Fruit fly (Drosophila melanogaster): ENCODE measurements around the gene Tm2.
A peak's percentile ranks its signal among the peaks of the same experiment; 100 is the strongest.

Gene Tm2

dm6 chr3R:15275158-15275623 lies 34.8 kb upstream of the Tm2 start, which contains the start of the genes Cp190 and CG4338 (continued):
- TF ChIP-seq tin (GFP tag; optimal IDR thresholded peaks at IDR 0.05) (peak; percentile 98), ase (GFP tag; IDR thresholded peaks at IDR 0.05) (peak; percentile 90), ssp (GFP tag; IDR thresholded peaks at IDR 0.05) (peak; percentile 91), Hr51 (GFP tag; optimal IDR thresholded peaks at IDR 0.05) (peak; percentile 94 to 98), CG4854 (GFP tag; optimal IDR thresholded peaks at IDR 0.05) (peak; percentile 91), CG11398 (GFP tag; optimal IDR thresholded peaks at IDR 0.05) (peak; percentile 74), Dip3 (GFP tag; optimal IDR thresholded peaks at IDR 0.05) (peak; percentile 90), seq (GFP tag; IDR thresholded peaks at IDR 0.05) (peak; percentile 96), Ada2b (GFP tag; IDR thresholded peaks at IDR 0.05) (peak; percentile 94), Trl (optimal IDR thresholded peaks at IDR 0.05) (no peak), Trl (GFP tag; optimal IDR thresholded peaks at IDR 0.05) (peak; percentile 90), fd96Cb (tag; optimal IDR thresholded peaks at IDR 0.05) (peak; percentile 98), ro (GFP tag; IDR thresholded peaks at IDR 0.05) (peak; percentile 91), CG3726 (GFP tag; IDR thresholded peaks at IDR 0.05) (peak; percentile 96), Dref (GFP tag; IDR thresholded peaks at IDR 0.05) (peak; percentile 94), CG16813 (GFP tag; IDR thresholded peaks at IDR 0.05; ENCODE audit: partially characterized antibody) (peak; percentile 85), Nf-YA (GFP tag; IDR thresholded peaks at IDR 0.05) (peak; percentile 87), ems (GFP tag; optimal IDR thresholded peaks at IDR 0.05) (peak; percentile 92), Elba2 (GFP tag; optimal IDR thresholded peaks at IDR 0.05) (peak; percentile 94), fru (optimal IDR thresholded peaks at IDR 0.05) (no peak), tio (GFP tag; optimal IDR thresholded peaks at IDR 0.05) (no peak), sim (GFP tag; IDR thresholded peaks at IDR 0.05) (peak; percentile 91), CG9797 (GFP tag; optimal IDR thresholded peaks at IDR 0.05) (peak; percentile 71), Taf1 (GFP tag; IDR thresholded peaks at IDR 0.05) (peak; percentile 91), CG9932 (GFP tag; IDR thresholded peaks at IDR 0.05) (peak; percentile 98), CG2875 (GFP tag; optimal IDR thresholded peaks at IDR 0.05) (peak; percentile 94), CG7839 (tag; optimal IDR thresholded peaks at IDR 0.05) (peak; percentile 99), CG34224 (GFP tag; IDR thresholded peaks at IDR 0.05; ENCODE audit: partially characterized antibody) (peak; percentile 37; the same call in 2 of the 3 replicates), CG9817 (tag; optimal IDR thresholded peaks at IDR 0.05) (peak; percentile 99), sc (optimal IDR thresholded peaks at IDR 0.05) (no peak), sc (GFP tag; optimal IDR thresholded peaks at IDR 0.05) (peak; percentile 97), CG31365 (tag; optimal IDR thresholded peaks at IDR 0.05) (peak; percentile 85), sisA (GFP tag; IDR thresholded peaks at IDR 0.05) (peak; percentile 96), Dip2 (GFP tag; IDR thresholded peaks at IDR 0.05) (peak; percentile 75), CG10543 (GFP tag; optimal IDR thresholded peaks at IDR 0.05) (peak; percentile 99), CG1792 (GFP tag; optimal IDR thresholded peaks at IDR 0.05) (peak; percentile 84), CG2120 (GFP tag; optimal IDR thresholded peaks at IDR 0.05) (peak; percentile 97), pum (GFP tag; optimal IDR thresholded peaks at IDR 0.05) (peak; percentile 91), CG10366 (GFP tag; IDR thresholded peaks at IDR 0.05) (peak; percentile 94), CG3407 (GFP tag; optimal IDR thresholded peaks at IDR 0.05) (peak; percentile 96), Usf (GFP tag; optimal IDR thresholded peaks at IDR 0.05) (peak; percentile 95), CG17361 (GFP tag; IDR thresholded peaks at IDR 0.05) (peak; percentile 99), schlank (tag; optimal IDR thresholded peaks at IDR 0.05) (peak; percentile 93), nerfin-2 (GFP tag; IDR thresholded peaks at IDR 0.05; ENCODE audit: partially characterized antibody) (peak; percentile 53; the same call in 1 of the 2 replicates), aop (GFP tag; IDR thresholded peaks at IDR 0.05) (no peak), Rx (GFP tag; IDR thresholded peaks at IDR 0.05) (peak; percentile 89), kah (GFP tag; optimal IDR thresholded peaks at IDR 0.05) (peak; percentile 95), fd64A (GFP tag; optimal IDR thresholded peaks at IDR 0.05) (peak; percentile 85), CG5953 (GFP tag; IDR thresholded peaks at IDR 0.05) (peak; percentile 89), CG32767 (GFP tag; IDR thresholded peaks at IDR 0.05) (peak; percentile 96), YL-1 (GFP tag; optimal IDR thresholded peaks at IDR 0.05) (peak; percentile 97), CG17568 (GFP tag; optimal IDR thresholded peaks at IDR 0.05) (peak; percentile 94)
